Worm (Caenorhabditis elegans): ENCODE results near the gene T25F10.1.
A peak's percentile ranks its signal among the peaks of the same experiment; 100 is the strongest.

Gene T25F10.1

ce11 chrV:6758017-6758416 lies 10.3 kb upstream of the T25F10.1 start, which contains the start of gene dbl-1:
TSS of gene dbl-1 (plus strand) at chrV:6758135.
- no peak for TF ChIP-seq tlp-1 (tag; optimal IDR thresholded peaks at IDR 0.05)
- TF ChIP-seq dsc-1 (tag; optimal IDR thresholded peaks at IDR 0.05), result no peak
- no peak for TF ChIP-seq aly-2 (tag; optimal IDR thresholded peaks at IDR 0.05)
- TF ChIP-seq efl-1 (optimal IDR thresholded peaks at IDR 0.05), result no peak
- TF ChIP-seq efl-1 (GFP tag; optimal IDR thresholded peaks at IDR 0.05 in 1 of 2), result peak in 1 of 2 experiments; percentile 11

ce11 chrV:6762361-6762760 lies 5.9 kb upstream of the T25F10.1 start, which contains the start of gene T25F10.4:
TSS of gene T25F10.4 (minus strand) at chrV:6762461.
- TF ChIP-seq jun-1 (tag; optimal IDR thresholded peaks at IDR 0.05) (no peak), pag-3 (tag; optimal IDR thresholded peaks at IDR 0.05; ENCODE audit: borderline replicate concordance, insufficient read depth) (no peak), lir-3 (tag; optimal IDR thresholded peaks at IDR 0.05; ENCODE audit: poor library complexity) (no peak)

ce11 chrV:6764972-6765371 lies 3.3 kb upstream of the T25F10.1 start, which contains the start of gene bbs-8:
TSS of gene bbs-8 (minus strand) at chrV:6765072.
- TF ChIP-seq lir-3 (tag; optimal IDR thresholded peaks at IDR 0.05; ENCODE audit: poor library complexity) (no peak), fkh-8 (tag; optimal IDR thresholded peaks at IDR 0.05) (peak; percentile 60), efl-1 (optimal IDR thresholded peaks at IDR 0.05) (no peak), efl-1 (GFP tag; optimal IDR thresholded peaks at IDR 0.05 in 1 of 2) (peak in 1 of 2 experiments; percentile 61)

- peak; percentile 37 for TF ChIP-seq nhr-71 (tag; optimal IDR thresholded peaks at IDR 0.05)
- no peak for TF ChIP-seq alr-1 (tag; optimal IDR thresholded peaks at IDR 0.05; ENCODE audit: borderline replicate concordance)
- TF ChIP-seq unc-62 (GFP tag; optimal IDR thresholded peaks at IDR 0.05), result no peak
- no peak for TF ChIP-seq lin-35 (GFP tag; optimal IDR thresholded peaks at IDR 0.05)
- TF ChIP-seq unc-30 (tag; optimal IDR thresholded peaks at IDR 0.05), result no peak
- no peak for TF ChIP-seq unc-98 (GFP tag; IDR thresholded peaks at IDR 0.05)
- peak; percentile 99 for TF ChIP-seq pag-3 (tag; optimal IDR thresholded peaks at IDR 0.05; ENCODE audit: borderline replicate concordance, insufficient read depth)
- peak; percentile 52 for TF ChIP-seq rnt-1 (tag; optimal IDR thresholded peaks at IDR 0.05)
- peak; percentile 64 for TF ChIP-seq lin-14 (GFP tag; optimal IDR thresholded peaks at IDR 0.05)
- no peak for TF ChIP-seq F16B12.6 (tag; optimal IDR thresholded peaks at IDR 0.05)
These were observed 726 bp upstream of the T25F10.1 start for ce11 chrV:6767576-6767975.

- TF ChIP-seq sptf-1 (tag; optimal IDR thresholded peaks at IDR 0.05) (no peak), fkh-8 (tag; optimal IDR thresholded peaks at IDR 0.05) (no peak), unc-30 (tag; optimal IDR thresholded peaks at IDR 0.05) (no peak), rnt-1 (tag; optimal IDR thresholded peaks at IDR 0.05) (peak; percentile 34), aha-1 (tag; optimal IDR thresholded peaks at IDR 0.05) (no peak), egl-13 (tag; optimal IDR thresholded peaks at IDR 0.05) (no peak), ceh-63 (GFP tag; optimal IDR thresholded peaks at IDR 0.05) (no peak), ama-1 (optimal IDR thresholded peaks at IDR 0.05) (no peak), ceh-82 (tag; optimal IDR thresholded peaks at IDR 0.05) (no peak), grh-1 (GFP tag; IDR thresholded peaks at IDR 0.05) (no peak), snpc-4 (tag; optimal IDR thresholded peaks at IDR 0.05) (no peak), sup-37 (GFP tag; optimal IDR thresholded peaks at IDR 0.05) (no peak), unc-86 (tag; optimal IDR thresholded peaks at IDR 0.05) (no peak), pax-3 (tag; optimal IDR thresholded peaks at IDR 0.05) (no peak), sox-4 (tag; optimal IDR thresholded peaks at IDR 0.05) (no peak), egl-27 (tag; optimal IDR thresholded peaks at IDR 0.05) (no peak), nhr-237 (tag; optimal IDR thresholded peaks at IDR 0.05) (no peak), elt-2 (tag; optimal IDR thresholded peaks at IDR 0.05) (no peak), nhr-76 (tag; optimal IDR thresholded peaks at IDR 0.05) (no peak), fkh-4 (tag; optimal IDR thresholded peaks at IDR 0.05; ENCODE audit: borderline replicate concordance) (peak; percentile 55), lir-3 (tag; optimal IDR thresholded peaks at IDR 0.05; ENCODE audit: poor library complexity) (no peak), nhr-20 (tag; optimal IDR thresholded peaks at IDR 0.05) (no peak), nhr-77 (tag; optimal IDR thresholded peaks at IDR 0.05) (no peak), tbx-2 (tag; optimal IDR thresholded peaks at IDR 0.05) (no peak), lin-14 (GFP tag; optimal IDR thresholded peaks at IDR 0.05) (peak; percentile 31), vab-15 (tag; optimal IDR thresholded peaks at IDR 0.05) (no peak), nhr-11 (tag; optimal IDR thresholded peaks at IDR 0.05) (no peak), isw-1 (GFP tag; IDR thresholded peaks at IDR 0.05) (no peak), snu-23 (GFP tag; optimal IDR thresholded peaks at IDR 0.05) (peak; percentile 21), dsc-1 (tag; optimal IDR thresholded peaks at IDR 0.05) (peak; percentile 92), nhr-47 (tag; optimal IDR thresholded peaks at IDR 0.05) (no peak), C04F5.9 (tag; optimal IDR thresholded peaks at IDR 0.05) (no peak)
These were observed 1.1 kb downstream of the T25F10.1 start for ce11 chrV:6769440-6769839.
